Worm (Caenorhabditis elegans) whole organism, late embryonic: ENCODE measurements around the gene T13C5.9.

Source experiments
- C08G9.2 ChIP-seq: sonication (generic microtip); optimal IDR thresholded peaks from 2 replicates; lab custom pipeline; 2016; ENCODE audit warnings: mild to moderate bottlenecking, missing genetic modification characterization, moderate library complexity, missing compliant biosample characterization
- K09A11.1 ChIP-seq: sonication (generic microtip); optimal IDR thresholded peaks from 2 replicates; lab custom pipeline; 2017; ENCODE audit warnings: antibody characterized with exemption, mild to moderate bottlenecking, missing genetic modification characterization, missing compliant biosample characterization; ENCODE audit not compliant: insufficient read depth
- ahr-1 ChIP-seq: sonication (generic microtip); optimal IDR thresholded peaks from 2 replicates; lab custom pipeline; 2016; ENCODE audit warnings: missing genetic modification characterization, missing compliant biosample characterization
- ceh-18 ChIP-seq: sonication (generic microtip); optimal IDR thresholded peaks from 2 replicates; lab custom pipeline; 2016; ENCODE audit warnings: missing genetic modification characterization, missing compliant biosample characterization
- ceh-19 ChIP-seq: fragments of 200-800 bp; sonication (Bioruptor generic); optimal IDR thresholded peaks from 2 replicates; lab custom pipeline; 2018; ENCODE audit warnings: mild to moderate bottlenecking, missing genetic modification characterization, missing compliant biosample characterization
- ceh-2 ChIP-seq: sonication (generic microtip); optimal IDR thresholded peaks from 2 replicates; lab custom pipeline; 2016; ENCODE audit warnings: missing genotype, missing genetic modification characterization, missing compliant biosample characterization
- ceh-22 ChIP-seq: sonication (generic microtip); optimal IDR thresholded peaks from 2 replicates; lab custom pipeline; 2017; ENCODE audit warnings: missing biosample characterization, missing genetic modification characterization
- ceh-24 ChIP-seq: sonication (generic microtip); optimal IDR thresholded peaks from 2 replicates; lab custom pipeline; 2016; ENCODE audit warnings: mild to moderate bottlenecking, missing genetic modification characterization, missing compliant biosample characterization
- ceh-31 ChIP-seq: sonication (generic microtip); optimal IDR thresholded peaks from 2 replicates; lab custom pipeline; 2016; ENCODE audit warnings: missing genetic modification characterization, missing compliant biosample characterization
- ceh-34 ChIP-seq: sonication (generic microtip); optimal IDR thresholded peaks from 2 replicates; lab custom pipeline; 2016; ENCODE audit warnings: mild to moderate bottlenecking, missing genetic modification characterization, missing compliant biosample characterization
- ceh-45 ChIP-seq: fragments of 200-800 bp; sonication (Bioruptor generic); IDR thresholded peaks from 2 replicates; pipeline ENCODE4 v1.3.6; 2022; ENCODE audit warnings: missing genetic modification reagents, missing genetic modification characterization, missing compliant biosample characterization
- ceh-48 ChIP-seq: sonication (generic microtip); optimal IDR thresholded peaks from 2 replicates; lab custom pipeline; 2016; ENCODE audit warnings: missing genetic modification characterization, inconsistent platforms, missing compliant biosample characterization
- ceh-6 ChIP-seq: fragments of 200-800 bp; sonication (Bioruptor generic); optimal IDR thresholded peaks from 2 replicates; lab custom pipeline; 2018; ENCODE audit warnings: mild to moderate bottlenecking, missing genetic modification characterization, missing compliant biosample characterization
- che-1 ChIP-seq: sonication (generic microtip); optimal IDR thresholded peaks from 2 replicates; lab custom pipeline; 2016; ENCODE audit warnings: mild to moderate bottlenecking, missing genetic modification characterization, missing compliant biosample characterization
- dmd-4 ChIP-seq: sonication (generic microtip); optimal IDR thresholded peaks from 2 replicates; lab custom pipeline; 2016; ENCODE audit warnings: borderline replicate concordance, missing genetic modification characterization, missing compliant biosample characterization
- dve-1 ChIP-seq: sonication (generic microtip); optimal IDR thresholded peaks from 2 replicates; lab custom pipeline; 2017; ENCODE audit warnings: antibody characterized with exemption, mild to moderate bottlenecking, missing genetic modification characterization, missing compliant biosample characterization
- fkh-6 ChIP-seq: sonication (generic microtip); optimal IDR thresholded peaks from 2 replicates; lab custom pipeline; 2016; ENCODE audit warnings: missing genetic modification characterization, missing compliant biosample characterization
- gmeb-2 ChIP-seq: sonication (generic microtip); optimal IDR thresholded peaks from 2 replicates; lab custom pipeline; 2016; ENCODE audit warnings: missing genetic modification characterization, inconsistent platforms, missing compliant biosample characterization
- hlh-15 ChIP-seq: sonication (generic microtip); optimal IDR thresholded peaks from 2 replicates; lab custom pipeline; 2016; ENCODE audit warnings: missing genetic modification characterization, missing compliant biosample characterization
- hlh-30 ChIP-seq: sonication (generic microtip); optimal IDR thresholded peaks from 2 replicates; lab custom pipeline; 2017; ENCODE audit warnings: antibody characterized with exemption, missing genetic modification characterization, missing compliant biosample characterization; ENCODE audit not compliant: insufficient read depth
- hlh-6 ChIP-seq: sonication (generic microtip); optimal IDR thresholded peaks from 2 replicates; lab custom pipeline; 2016; ENCODE audit warnings: missing genotype, missing genetic modification characterization, missing compliant biosample characterization
- madf-2 ChIP-seq: sonication (generic microtip); optimal IDR thresholded peaks from 2 replicates; lab custom pipeline; 2017; ENCODE audit warnings: missing genetic modification characterization, missing compliant biosample characterization
- nfya-1 ChIP-seq: sonication (generic microtip); optimal IDR thresholded peaks from 2 replicates; lab custom pipeline; 2017; ENCODE audit warnings: missing genetic modification characterization, mild to moderate bottlenecking, missing compliant biosample characterization, antibody characterized with exemption, moderate library complexity
- nhr-11 ChIP-seq: fragments of 150-350 bp; optimal IDR thresholded peaks from 2 replicates; lab custom pipeline; 2014; ENCODE audit warnings: missing biosample characterization, missing genetic modification characterization
- nhr-232 ChIP-seq: sonication (generic microtip); optimal IDR thresholded peaks from 2 replicates; lab custom pipeline; 2016; ENCODE audit warnings: missing genetic modification characterization, missing compliant biosample characterization
- pat-9 ChIP-seq: fragments of 200-800 bp; sonication (Bioruptor generic); optimal IDR thresholded peaks from 2 replicates; lab custom pipeline; 2018; ENCODE audit warnings: mild to moderate bottlenecking, missing genetic modification characterization, moderate library complexity, missing compliant biosample characterization
- pax-1 ChIP-seq: fragments of 150-350 bp; optimal IDR thresholded peaks from 2 replicates; lab custom pipeline; 2014; ENCODE audit warnings: missing biosample characterization, missing genetic modification characterization
- pqm-1 ChIP-seq: sonication (generic microtip); optimal IDR thresholded peaks from 2 replicates; lab custom pipeline; 2016; ENCODE audit warnings: missing genetic modification characterization, missing compliant biosample characterization
- ref-2 ChIP-seq: sonication (generic microtip); optimal IDR thresholded peaks from 2 replicates; lab custom pipeline; 2016; ENCODE audit warnings: missing genetic modification characterization, missing compliant biosample characterization
- rnt-1 ChIP-seq: sonication (generic microtip); optimal IDR thresholded peaks from 2 replicates; lab custom pipeline; 2016; ENCODE audit warnings: missing genetic modification characterization, missing compliant biosample characterization
- sdc-2 ChIP-seq: sonication (generic microtip); optimal IDR thresholded peaks from 2 replicates; lab custom pipeline; 2016; ENCODE audit warnings: missing genotype, missing genetic modification characterization, missing compliant biosample characterization
- sox-4 ChIP-seq: sonication (generic microtip); optimal IDR thresholded peaks from 2 replicates; lab custom pipeline; 2017; ENCODE audit warnings: mild to moderate bottlenecking, missing genetic modification characterization, inconsistent platforms, missing compliant biosample characterization
- syd-9 ChIP-seq: sonication (generic microtip); optimal IDR thresholded peaks from 2 replicates; lab custom pipeline; 2016; ENCODE audit warnings: mild to moderate bottlenecking, missing genetic modification characterization, moderate library complexity, missing compliant biosample characterization
- tbx-7 ChIP-seq: sonication (generic microtip); optimal IDR thresholded peaks from 2 replicates; lab custom pipeline; 2016; ENCODE audit warnings: missing genotype, missing genetic modification characterization, missing compliant biosample characterization
- ttx-3 ChIP-seq: sonication (generic microtip); optimal IDR thresholded peaks from 2 replicates; lab custom pipeline; 2016; ENCODE audit warnings: missing genetic modification reagents, missing genetic modification characterization, missing compliant biosample characterization
- unc-42 ChIP-seq: sonication (generic microtip); optimal IDR thresholded peaks from 2 replicates; lab custom pipeline; 2016; ENCODE audit warnings: missing genotype, missing genetic modification characterization, missing compliant biosample characterization
- unc-55 ChIP-seq: sonication (generic microtip); optimal IDR thresholded peaks from 2 replicates; lab custom pipeline; 2017; ENCODE audit warnings: missing biosample characterization, missing genetic modification reagents, missing genetic modification characterization
- unc-86 ChIP-seq: sonication (generic microtip); optimal IDR thresholded peaks from 2 replicates; lab custom pipeline; 2016; ENCODE audit warnings: missing genetic modification characterization, missing compliant biosample characterization
- zip-5 ChIP-seq: sonication (generic microtip); optimal IDR thresholded peaks from 2 replicates; lab custom pipeline; 2016; ENCODE audit warnings: missing genetic modification characterization, missing compliant biosample characterization

Gene T13C5.9

DNA sequence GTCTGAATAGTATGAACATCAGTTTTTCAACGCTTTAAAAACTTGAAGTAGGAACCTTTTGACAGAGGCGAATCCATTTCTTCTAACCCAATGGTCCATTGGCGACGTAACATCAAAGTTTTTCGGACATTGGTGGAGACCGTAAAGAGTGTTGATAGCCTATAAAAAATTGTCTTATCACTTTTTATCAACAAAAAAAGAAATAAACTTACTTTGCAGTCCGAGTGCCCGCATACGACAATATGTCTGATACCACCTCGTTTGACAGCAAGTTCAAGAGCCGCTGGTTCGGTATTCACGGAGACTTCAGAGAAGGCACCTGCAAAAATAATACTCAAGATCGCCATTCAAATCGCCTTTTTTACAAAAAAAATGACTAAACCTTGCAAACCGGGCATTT, 13.3 kb downstream of the T13C5.9 start:
- TF ChIP-seq zip-5 (tag; lab: Kevin White, UChicago) (no peak), ceh-24 (tag; lab: Kevin White, UChicago) (no peak), pqm-1 (tag; lab: Kevin White, UChicago) (no peak), nhr-11 (tag; lab: Kevin White, UChicago) (no peak), nhr-232 (tag; lab: Kevin White, UChicago) (no peak), ahr-1 (tag; lab: Kevin White, UChicago) (no peak), hlh-30 (tag; lab: Kevin White, UChicago) (no peak), gmeb-2 (tag; lab: Kevin White, UChicago) (no peak), sox-4 (tag; lab: Kevin White, UChicago) (no peak), dve-1 (no peak), ceh-22 (tag; lab: Kevin White, UChicago) (no peak), hlh-15 (no peak), sdc-2 (no peak), hlh-6 (tag; lab: Kevin White, UChicago) (no peak), ref-2 (no peak), madf-2 (tag; lab: Kevin White, UChicago) (no peak), ceh-18 (no peak), ceh-19 (GFP tag; lab: Kevin White, UChicago) (no peak)

DNA sequence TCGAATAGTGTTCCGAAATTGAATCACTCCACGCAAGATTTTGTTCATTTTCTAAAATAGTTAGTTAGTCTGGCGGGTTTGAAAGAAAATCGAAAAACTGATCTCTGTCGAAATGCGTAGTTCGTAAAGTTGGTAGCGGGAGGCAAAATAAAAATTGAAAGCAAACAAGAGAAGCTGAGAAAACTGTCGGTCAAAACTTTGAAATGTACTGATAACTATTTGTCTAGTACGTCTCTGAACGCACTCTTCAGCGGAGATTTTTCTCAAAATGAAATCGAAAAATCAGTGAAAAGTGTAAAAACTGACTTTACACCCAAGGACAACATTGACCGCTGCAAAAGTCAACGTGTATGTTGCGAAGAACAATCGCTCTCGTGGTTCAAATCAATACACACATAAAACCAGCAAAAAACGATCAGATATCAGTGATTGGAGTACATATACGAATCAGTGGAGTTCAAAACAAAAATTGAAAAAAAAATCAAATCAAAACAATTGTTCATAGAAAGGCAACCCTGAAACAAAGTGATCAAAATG, 14.7 kb downstream of the T13C5.9 start, which contains the start of gene bca-1:
Gene bca-1 (minus strand): TSS at position 51 of the 537 bp plus-strand sequence.
- no peak for TF ChIP-seq syd-9 (tag; lab: Kevin White, UChicago)
- no peak for TF ChIP-seq ttx-3 (tag; lab: Kevin White, UChicago)
- no peak for TF ChIP-seq fkh-6
- TF ChIP-seq ceh-18, result no peak
- TF ChIP-seq unc-55, result no peak
- TF ChIP-seq ceh-6, result no peak
- no peak for TF ChIP-seq sdc-2
- TF ChIP-seq pat-9 (tag; lab: Kevin White, UChicago), result no peak
- no peak for TF ChIP-seq ceh-45 (GFP tag; lab: Robert Waterston, UW)
- no peak for TF ChIP-seq K09A11.1 (tag; lab: Kevin White, UChicago)
- no peak for TF ChIP-seq rnt-1 (tag; lab: Kevin White, UChicago)
- no peak for TF ChIP-seq ceh-31 (tag; lab: Kevin White, UChicago)
- TF ChIP-seq tbx-7 (tag; lab: Kevin White, UChicago), result no peak
- TF ChIP-seq ceh-2 (tag; lab: Kevin White, UChicago), result no peak

DNA sequence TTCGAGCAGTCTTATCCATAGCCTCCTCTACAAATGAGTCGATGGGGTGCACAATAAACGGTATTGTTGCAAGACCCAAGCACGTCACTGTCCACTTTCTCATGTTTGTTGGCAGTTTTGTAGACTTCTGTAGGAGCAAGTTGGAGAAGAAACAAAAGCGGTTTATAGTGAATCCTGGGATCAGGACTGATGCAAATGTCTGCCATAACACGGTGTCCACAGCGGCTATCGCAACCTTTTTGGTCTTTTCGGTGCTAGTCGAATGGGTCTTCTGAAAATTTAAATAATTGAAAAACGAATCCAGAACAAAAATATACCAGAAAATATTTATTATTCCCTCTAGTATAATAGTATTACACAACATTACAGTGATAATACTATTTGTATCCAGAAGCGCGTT, 15.3 kb downstream of the T13C5.9 start:
- TF ChIP-seq che-1 (tag; lab: Kevin White, UChicago), result no peak

DNA sequence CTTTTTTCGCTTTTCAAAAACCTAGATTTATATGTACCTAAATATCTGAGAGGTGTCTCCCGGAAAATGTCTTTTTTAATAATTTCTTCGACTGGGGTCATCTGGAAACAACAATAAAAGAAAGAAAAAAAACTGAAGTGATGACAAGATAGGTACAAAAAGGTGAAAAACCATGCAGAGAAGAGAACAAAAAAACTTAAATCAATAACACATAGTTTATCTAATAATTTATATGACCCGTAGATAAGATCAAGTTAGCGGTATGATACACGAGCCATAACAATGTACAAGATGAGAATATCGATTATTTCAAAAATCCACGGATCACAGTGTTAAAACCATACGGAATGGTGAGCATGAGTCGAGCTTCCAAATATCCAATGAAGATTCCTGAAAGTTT, 16.2 kb downstream of the T13C5.9 start, which contains the start of gene mtp-18:
Gene mtp-18 (minus strand): TSS at position 101 of the 400 bp plus-strand sequence.
- TF ChIP-seq unc-86 (tag; lab: Kevin White, UChicago) (no peak), nfya-1 (tag; lab: Kevin White, UChicago) (no peak), ceh-48 (no peak), dve-1 (no peak), ceh-45 (GFP tag; lab: Robert Waterston, UW) (no peak), unc-42 (no peak), hlh-6 (tag; lab: Kevin White, UChicago) (no peak), fkh-6 (no peak), pax-1 (tag; lab: Kevin White, UChicago) (no peak), ceh-19 (GFP tag; lab: Kevin White, UChicago) (no peak), C08G9.2 (tag; lab: Kevin White, UChicago) (no peak), ceh-34 (tag; lab: Kevin White, UChicago) (no peak), dmd-4 (tag; lab: Kevin White, UChicago) (no peak), ceh-18 (no peak), pqm-1 (tag; lab: Kevin White, UChicago) (no peak), sdc-2 (no peak)
